Worm (Caenorhabditis elegans): ENCODE data around the gene K03B4.9.

The K03B4.9 gene

DNA sequence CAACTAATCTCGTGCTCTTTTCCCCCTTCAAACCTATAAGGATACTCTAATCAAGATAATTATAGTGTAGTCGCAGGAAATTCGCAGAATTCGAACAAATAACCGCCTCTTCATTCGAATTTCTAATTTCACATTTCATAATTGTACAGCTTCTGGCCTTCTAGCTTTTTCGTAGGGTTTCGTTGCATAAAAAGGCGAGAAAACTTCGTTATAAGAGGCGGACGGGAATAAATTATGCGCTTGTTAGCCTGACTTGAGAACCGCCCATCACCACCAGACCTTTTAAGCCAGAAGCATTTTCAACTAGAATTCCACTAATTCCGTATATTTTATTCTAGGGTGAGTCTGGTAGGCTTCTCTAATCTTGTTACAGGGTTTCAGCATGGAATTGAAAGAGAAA lies 9.3 kb upstream of the K03B4.9 start, which contains the start of gene K03B4.4:
Gene K03B4.4, plus strand, starts transcription at position 301 of the 400 bp plus-strand sequence.
- TF ChIP-seq sem-2 (GFP tag; optimal IDR thresholded peaks at IDR 0.05) (no peak), nhr-237 (tag; optimal IDR thresholded peaks at IDR 0.05) (no peak), hlh-1 (tag; optimal IDR thresholded peaks at IDR 0.05) (no peak), mab-5 (tag; optimal IDR thresholded peaks at IDR 0.05) (no peak), lsy-2 (tag; optimal IDR thresholded peaks at IDR 0.05) (no peak), mls-2 (tag; optimal IDR thresholded peaks at IDR 0.05) (no peak), nhr-12 (tag; optimal IDR thresholded peaks at IDR 0.05) (no peak), ceh-83 (GFP tag; optimal IDR thresholded peaks at IDR 0.05) (no peak), ces-1 (GFP tag; optimal IDR thresholded peaks at IDR 0.05) (no peak), mep-1 (tag; optimal IDR thresholded peaks at IDR 0.05) (no peak), ceh-39 (tag; optimal IDR thresholded peaks at IDR 0.05) (no peak), elt-1 (tag; optimal IDR thresholded peaks at IDR 0.05; ENCODE audit: borderline replicate concordance, insufficient read depth) (no peak), ztf-11 (tag; optimal IDR thresholded peaks at IDR 0.05) (no peak), unc-39 (tag; optimal IDR thresholded peaks at IDR 0.05) (no peak), flh-1 (GFP tag; optimal IDR thresholded peaks at IDR 0.05) (no peak), zip-8 (tag; optimal IDR thresholded peaks at IDR 0.05) (no peak), pha-4 (tag; optimal IDR thresholded peaks at IDR 0.05) (no peak)

DNA sequence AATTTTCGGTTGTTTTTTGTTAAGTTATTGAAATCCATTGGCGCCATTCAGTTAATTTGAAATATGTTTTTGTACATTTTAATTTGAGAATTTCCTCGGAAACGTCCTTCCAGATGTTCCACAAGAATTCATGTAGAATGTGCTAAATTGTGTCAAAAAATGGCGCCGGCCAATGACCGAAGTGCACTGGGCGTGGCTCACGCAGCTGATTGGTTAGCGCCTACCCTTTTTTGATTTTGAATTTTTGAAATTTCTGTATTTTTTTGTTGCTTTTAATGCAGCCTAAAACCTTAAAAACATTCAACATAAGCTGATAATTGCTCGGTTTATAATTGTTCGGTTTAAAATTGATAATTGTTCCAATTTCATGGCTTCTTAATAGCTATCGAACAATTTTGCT lies 4.4 kb upstream of the K03B4.9 start:
- TF ChIP-seq nhr-12 (tag; optimal IDR thresholded peaks at IDR 0.05) (no peak), elt-1 (tag; optimal IDR thresholded peaks at IDR 0.05; ENCODE audit: borderline replicate concordance, insufficient read depth) (no peak), M03D4.4 (tag; optimal IDR thresholded peaks at IDR 0.05) (no peak), unc-120 (tag; optimal IDR thresholded peaks at IDR 0.05; ENCODE audit: poor library complexity, severe bottlenecking) (no peak), ztf-11 (tag; optimal IDR thresholded peaks at IDR 0.05) (no peak), zip-8 (tag; optimal IDR thresholded peaks at IDR 0.05) (no peak), cnd-1 (tag; optimal IDR thresholded peaks at IDR 0.05) (no peak), drap-1 (GFP tag; optimal IDR thresholded peaks at IDR 0.05) (no peak), unc-62 (GFP tag; optimal IDR thresholded peaks at IDR 0.05) (no peak), ceh-43 (GFP tag; optimal IDR thresholded peaks at IDR 0.05) (no peak)

DNA sequence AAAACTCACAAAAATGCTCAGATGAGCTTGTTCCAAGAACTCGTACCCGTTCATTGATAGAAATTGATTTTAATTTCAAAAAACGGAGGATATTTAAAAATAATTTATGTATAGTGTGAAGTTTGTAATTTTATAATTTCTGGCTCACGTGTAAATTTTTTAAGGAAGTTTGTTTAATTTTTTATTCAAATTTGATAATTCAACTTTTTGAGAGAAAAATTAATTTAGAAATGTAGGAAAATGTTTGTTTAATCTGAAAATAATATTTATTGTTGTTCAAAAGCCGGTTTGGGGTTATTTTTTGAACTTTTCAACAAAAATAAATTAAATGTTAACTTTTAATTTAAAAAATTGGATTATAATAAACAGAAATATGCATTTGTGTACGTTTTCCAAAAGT lies 3.7 kb upstream of the K03B4.9 start, which contains the start of gene K03B4.6:
Gene K03B4.6, minus strand, starts transcription at position 101 of the 400 bp plus-strand sequence.
- TF ChIP-seq mls-2 (tag; optimal IDR thresholded peaks at IDR 0.05) (no peak), sem-2 (GFP tag; optimal IDR thresholded peaks at IDR 0.05) (no peak), ceh-83 (GFP tag; optimal IDR thresholded peaks at IDR 0.05) (no peak), flh-1 (GFP tag; optimal IDR thresholded peaks at IDR 0.05) (no peak), lin-32 (GFP tag; optimal IDR thresholded peaks at IDR 0.05) (no peak), cnd-1 (tag; optimal IDR thresholded peaks at IDR 0.05) (no peak), nhr-2 (tag; optimal IDR thresholded peaks at IDR 0.05) (no peak), pha-4 (tag; optimal IDR thresholded peaks at IDR 0.05) (no peak), unc-62 (GFP tag; optimal IDR thresholded peaks at IDR 0.05) (no peak), nhr-76 (tag; optimal IDR thresholded peaks at IDR 0.05) (no peak), mep-1 (tag; optimal IDR thresholded peaks at IDR 0.05) (no peak), ztf-11 (tag; optimal IDR thresholded peaks at IDR 0.05) (no peak), nhr-28 (tag; optimal IDR thresholded peaks at IDR 0.05) (no peak), sptf-1 (tag; optimal IDR thresholded peaks at IDR 0.05) (no peak), drap-1 (GFP tag; optimal IDR thresholded peaks at IDR 0.05) (no peak), snpc-4 (tag; optimal IDR thresholded peaks at IDR 0.05) (no peak), elt-1 (tag; optimal IDR thresholded peaks at IDR 0.05; ENCODE audit: borderline replicate concordance, insufficient read depth) (no peak)

DNA sequence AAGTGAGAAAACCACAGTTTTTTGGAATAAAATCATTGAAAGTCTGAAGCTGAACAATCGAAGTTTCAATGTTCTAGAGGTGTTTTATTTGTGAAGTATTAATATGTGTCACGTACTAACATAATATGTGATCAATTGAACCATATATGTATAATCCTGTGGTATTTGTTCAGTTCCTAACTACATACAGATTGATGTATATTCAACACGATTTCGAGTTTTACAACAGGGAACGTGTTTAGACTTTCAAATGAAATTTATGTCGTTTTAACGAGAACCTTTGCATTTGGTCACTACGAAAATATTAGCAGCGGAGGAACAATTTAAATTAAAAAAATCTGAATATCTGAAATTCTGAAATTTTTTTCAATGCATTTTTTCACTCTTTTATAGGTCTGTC lies 2.1 kb upstream of the K03B4.9 start, which contains the start of gene K03B4.8:
Gene K03B4.8, minus strand, starts transcription at position 101 of the 400 bp plus-strand sequence.
- TF ChIP-seq zip-8 (tag; optimal IDR thresholded peaks at IDR 0.05) = no peak
- no peak for TF ChIP-seq nhr-2 (tag; optimal IDR thresholded peaks at IDR 0.05)
- no peak for TF ChIP-seq sptf-1 (tag; optimal IDR thresholded peaks at IDR 0.05)
- no peak for TF ChIP-seq nhr-28 (tag; optimal IDR thresholded peaks at IDR 0.05)
- TF ChIP-seq M03D4.4 (tag; optimal IDR thresholded peaks at IDR 0.05) = no peak
- TF ChIP-seq mls-2 (tag; optimal IDR thresholded peaks at IDR 0.05) = no peak
- no peak for TF ChIP-seq nhr-237 (tag; optimal IDR thresholded peaks at IDR 0.05)
- TF ChIP-seq drap-1 (GFP tag; optimal IDR thresholded peaks at IDR 0.05) = no peak
- TF ChIP-seq unc-39 (tag; optimal IDR thresholded peaks at IDR 0.05) = no peak
- TF ChIP-seq lsy-2 (tag; optimal IDR thresholded peaks at IDR 0.05) = no peak
- no peak for TF ChIP-seq ceh-39 (tag; optimal IDR thresholded peaks at IDR 0.05)
- no peak for TF ChIP-seq sem-2 (GFP tag; optimal IDR thresholded peaks at IDR 0.05)
- TF ChIP-seq mab-5 (tag; optimal IDR thresholded peaks at IDR 0.05) = no peak
- no peak for TF ChIP-seq lin-13 (tag; optimal IDR thresholded peaks at IDR 0.05)
- TF ChIP-seq mep-1 (tag; optimal IDR thresholded peaks at IDR 0.05) = no peak
- no peak for TF ChIP-seq bed-3 (GFP tag; optimal IDR thresholded peaks at IDR 0.05)
